Worm (Caenorhabditis elegans): Measurements from ENCODE around the gene C31B8.7.
"Not testable (repeated sequence)": the region's sequence is repeated elsewhere in the genome, so short reads cannot be mapped to it uniquely, and the experiment has no call there.

The C31B8.7 gene

ce11 chrV:2903227-2903626 is at the start of gene C31B8.7:
Gene C31B8.7 (minus strand): TSS chrV:2903327.
- TF ChIP-seq nhr-232 (tag; optimal IDR thresholded peaks at IDR 0.05) (no peak), nhr-11 (tag; optimal IDR thresholded peaks at IDR 0.05) (no peak), pax-1 (tag; optimal IDR thresholded peaks at IDR 0.05) (no peak), ceh-2 (tag; optimal IDR thresholded peaks at IDR 0.05) (no peak), hlh-30 (tag; optimal IDR thresholded peaks at IDR 0.05; ENCODE audit: insufficient read depth) (no peak), ceh-30 (tag; optimal IDR thresholded peaks at IDR 0.05) (no peak), sox-2 (GFP tag; IDR thresholded peaks at IDR 0.05) (no peak), rnt-1 (tag; optimal IDR thresholded peaks at IDR 0.05) (no peak), hlh-8 (tag; optimal IDR thresholded peaks at IDR 0.05) (no peak), hlh-6 (tag; optimal IDR thresholded peaks at IDR 0.05) (no peak), ceh-45 (GFP tag; IDR thresholded peaks at IDR 0.05) (no peak), dmd-4 (tag; optimal IDR thresholded peaks at IDR 0.05; ENCODE audit: borderline replicate concordance) (no peak), ceh-18 (tag; optimal IDR thresholded peaks at IDR 0.05) (no peak), fkh-10 (GFP tag; optimal IDR thresholded peaks at IDR 0.05) (no peak), odd-2 (tag; optimal IDR thresholded peaks at IDR 0.05) (no peak), ttx-3 (tag; optimal IDR thresholded peaks at IDR 0.05) (no peak), nfya-1 (tag; optimal IDR thresholded peaks at IDR 0.05) (no peak), ceh-19 (GFP tag; optimal IDR thresholded peaks at IDR 0.05) (no peak), unc-55 (GFP tag; optimal IDR thresholded peaks at IDR 0.05) (no peak), madf-2 (tag; optimal IDR thresholded peaks at IDR 0.05) (no peak)

- not testable (repeated sequence) for TF ChIP-seq pag-3 (tag; optimal IDR thresholded peaks at IDR 0.05; ENCODE audit: borderline replicate concordance); syd-9 (tag; optimal IDR thresholded peaks at IDR 0.05); nfya-1 (tag; optimal IDR thresholded peaks at IDR 0.05)
These were observed 49.0 kb upstream of the C31B8.7 start, which contains the start of gene srw-122 for ce11 chrV:2952102-2952501. Gene srw-122 (minus strand): TSS chrV:2952202.

ce11 chrV:2945602-2946001 is 42.5 kb upstream of the C31B8.7 start, which contains the start of gene srh-87:
Gene srh-87 (minus strand): TSS chrV:2945702.
- TF ChIP-seq C08G9.2 (tag; optimal IDR thresholded peaks at IDR 0.05) (no peak), tbx-7 (tag; optimal IDR thresholded peaks at IDR 0.05) (no peak)

- TF ChIP-seq fax-1 (tag; optimal IDR thresholded peaks at IDR 0.05) (no peak), ceh-48 (tag; optimal IDR thresholded peaks at IDR 0.05) (no peak), unc-86 (tag; optimal IDR thresholded peaks at IDR 0.05) (no peak), hlh-8 (tag; optimal IDR thresholded peaks at IDR 0.05) (no peak), unc-42 (tag; optimal IDR thresholded peaks at IDR 0.05) (no peak), hlh-13 (GFP tag; optimal IDR thresholded peaks at IDR 0.05) (no peak), F13H6.1 (tag; optimal IDR thresholded peaks at IDR 0.05) (no peak), che-1 (tag; optimal IDR thresholded peaks at IDR 0.05) (no peak), ceh-30 (tag; optimal IDR thresholded peaks at IDR 0.05) (no peak), hlh-30 (tag; optimal IDR thresholded peaks at IDR 0.05; ENCODE audit: insufficient read depth) (no peak), unc-55 (GFP tag; optimal IDR thresholded peaks at IDR 0.05) (no peak), syd-9 (tag; optimal IDR thresholded peaks at IDR 0.05) (no peak), tbx-2 (tag; optimal IDR thresholded peaks at IDR 0.05) (no peak), nfya-1 (tag; optimal IDR thresholded peaks at IDR 0.05) (no peak)
These were observed 40.7 kb upstream of the C31B8.7 start, which contains the start of gene srw-137 for ce11 chrV:2943859-2944258. Gene srw-137 (minus strand): TSS chrV:2943959.

- no peak for TF ChIP-seq ref-2 (tag; optimal IDR thresholded peaks at IDR 0.05)
- TF ChIP-seq sox-2 (GFP tag; IDR thresholded peaks at IDR 0.05), result no peak
- TF ChIP-seq tbx-7 (tag; optimal IDR thresholded peaks at IDR 0.05), result no peak
- no peak for TF ChIP-seq ama-1 (optimal IDR thresholded peaks at IDR 0.05)
- TF ChIP-seq pha-4 (tag; optimal IDR thresholded peaks at IDR 0.05), result no peak
- no peak for TF ChIP-seq ahr-1 (tag; optimal IDR thresholded peaks at IDR 0.05)
- TF ChIP-seq lim-6 (tag; optimal IDR thresholded peaks at IDR 0.05), result no peak
- no peak for TF ChIP-seq npax-4 (tag; optimal IDR thresholded peaks at IDR 0.05)
- TF ChIP-seq unc-55 (GFP tag; optimal IDR thresholded peaks at IDR 0.05), result no peak
- TF ChIP-seq ceh-30 (tag; optimal IDR thresholded peaks at IDR 0.05), result no peak
- no peak for TF ChIP-seq pax-1 (tag; optimal IDR thresholded peaks at IDR 0.05)
- no peak for TF ChIP-seq zip-5 (tag; optimal IDR thresholded peaks at IDR 0.05)
These were observed 39.1 kb upstream of the C31B8.7 start for ce11 chrV:2942247-2942646.

All from whole organism, late embryonic.